Worm (Caenorhabditis elegans) whole organism, dauer: ENCODE data around the gene oac-24.

ENCODE experiments used
- unc-62 ChIP-seq: sonication (generic microtip); optimal IDR thresholded peaks from 2 replicates; lab custom pipeline; 2017; ENCODE audit warnings: missing biosample characterization, missing genetic modification reagents, missing genetic modification characterization

The oac-24 gene

DNA sequence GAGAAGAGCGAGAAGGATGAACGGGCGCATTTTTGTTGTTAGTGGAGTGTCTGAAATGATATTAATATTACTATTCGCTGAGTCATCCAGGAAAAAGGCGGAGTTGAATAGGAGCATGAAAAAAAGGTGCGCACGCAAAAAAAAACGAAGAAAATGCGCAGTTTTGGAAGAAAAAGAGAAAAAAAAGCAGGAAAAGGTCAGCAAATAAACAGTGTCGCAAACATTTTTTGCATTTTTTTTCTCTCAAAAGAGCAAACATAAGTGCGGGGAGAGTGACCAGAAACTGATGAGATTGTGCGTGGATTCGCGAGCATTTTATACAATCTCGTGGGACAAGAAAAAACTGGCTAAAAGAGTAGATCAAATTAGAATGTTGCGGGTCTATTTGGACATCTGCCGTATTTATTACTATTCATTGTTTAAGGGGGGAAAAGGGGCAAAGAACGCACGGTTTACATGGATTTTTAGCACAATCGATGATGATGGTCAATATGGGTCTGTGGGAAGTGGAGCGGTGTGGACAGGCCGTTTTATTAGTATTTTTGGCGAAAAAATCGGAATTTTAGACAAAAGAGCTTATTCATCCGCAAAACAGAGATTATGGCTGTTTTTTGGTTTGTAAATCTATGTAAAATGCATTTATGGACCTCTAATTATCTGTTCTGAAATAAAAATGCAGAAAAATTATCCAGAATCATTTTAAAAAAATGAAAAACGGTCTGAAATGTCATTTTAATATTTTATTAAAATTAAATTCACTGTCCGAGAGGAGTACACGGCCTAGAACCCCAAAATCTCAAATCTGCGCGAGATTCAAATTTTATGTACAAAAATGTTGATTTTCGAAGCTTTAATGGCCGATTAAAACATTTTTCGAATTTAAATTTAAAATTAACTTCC, 17.9 kb upstream of the oac-24 start, which contains the start of gene cpg-8:
TSS of gene cpg-8 (minus strand) at position 51 of the 900 bp plus-strand sequence.
- TF ChIP-seq unc-62 = no peak

DNA sequence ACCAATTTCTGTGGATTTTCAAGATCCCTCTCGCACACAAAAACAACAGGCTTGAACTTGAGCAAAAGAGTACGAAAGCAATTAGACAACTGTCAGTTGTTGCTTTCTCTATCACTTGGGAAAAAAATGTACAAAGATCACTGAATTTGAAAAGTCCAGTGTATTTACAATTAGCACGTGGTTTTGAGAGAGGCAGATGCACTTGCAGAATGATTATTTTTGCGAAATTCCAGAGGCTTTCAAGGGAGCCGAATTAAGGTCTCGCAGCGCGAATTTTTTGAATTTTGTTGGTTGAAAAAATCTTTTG, 17.3 kb upstream of the oac-24 start:
- no peak for TF ChIP-seq unc-62

DNA sequence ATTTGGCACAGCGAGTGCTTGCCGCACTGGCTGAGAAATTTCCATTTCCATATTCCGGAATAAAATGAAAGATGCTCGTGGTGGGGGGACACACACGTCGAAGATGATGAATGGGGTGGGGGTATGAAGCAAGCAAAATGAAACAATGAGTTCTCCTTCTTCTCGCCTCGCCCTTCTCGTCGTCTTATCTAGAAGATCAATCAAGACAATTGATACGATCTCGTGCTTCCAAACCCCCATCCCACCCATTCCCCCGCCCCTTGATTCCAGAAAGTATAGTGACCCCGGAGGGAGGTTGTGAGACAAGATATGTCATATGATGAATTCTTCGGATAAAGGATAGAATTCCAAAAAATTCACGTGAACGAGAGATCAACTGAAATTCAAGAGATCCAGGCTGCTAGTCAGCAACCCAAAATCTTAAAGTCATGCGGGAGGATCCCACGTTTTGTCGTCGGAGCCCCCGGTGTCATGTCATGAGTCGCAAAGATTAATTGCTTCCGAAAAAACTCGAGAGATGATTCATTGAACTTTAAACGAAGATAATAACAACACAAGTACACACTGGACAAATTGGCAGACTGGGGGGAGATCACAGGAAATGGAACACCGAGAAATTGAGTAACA, 16.0 kb upstream of the oac-24 start:
- TF ChIP-seq unc-62 = no peak

DNA sequence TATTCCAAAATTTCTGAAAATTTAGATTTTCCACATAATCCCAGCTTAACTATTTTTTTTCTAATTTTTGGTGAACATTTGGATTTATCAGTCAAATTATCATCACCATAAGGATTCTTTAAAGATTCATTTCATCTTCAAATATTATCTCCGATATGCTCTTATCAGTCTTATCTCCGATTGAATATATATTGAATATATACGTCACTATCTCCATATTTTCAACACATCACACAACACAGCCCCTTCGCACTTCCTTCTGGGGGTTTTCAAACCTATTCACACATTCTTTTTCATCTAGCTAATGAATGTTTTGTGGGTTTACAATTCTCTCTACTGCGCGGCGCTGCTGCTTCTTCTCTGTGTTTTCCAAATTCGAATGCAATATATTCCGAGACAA, 11.9 kb upstream of the oac-24 start:
- no peak for TF ChIP-seq unc-62

DNA sequence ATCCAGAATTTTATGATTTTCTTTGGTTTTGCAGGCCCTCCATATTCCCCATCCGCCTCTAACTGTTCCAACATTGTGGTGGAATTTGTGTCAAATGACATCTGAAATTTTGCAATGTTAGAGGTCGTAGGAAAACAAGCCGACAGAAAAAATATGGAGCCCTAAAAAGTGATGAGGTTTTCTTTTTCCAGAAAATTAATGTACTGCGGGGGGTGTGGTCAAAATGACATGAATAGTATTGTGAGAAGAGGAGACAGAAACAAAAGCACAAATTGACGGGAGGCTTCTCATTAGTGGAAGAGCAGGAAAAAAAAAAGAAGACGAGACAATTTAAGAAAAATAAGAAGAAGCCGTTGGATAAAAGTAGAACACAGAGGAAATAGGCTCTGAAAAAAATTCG, 10.4 kb upstream of the oac-24 start, which contains the start of gene ZC266.1:
TSS of gene ZC266.1 (minus strand) at position 101 of the 400 bp plus-strand sequence.
- TF ChIP-seq unc-62 = no peak

DNA sequence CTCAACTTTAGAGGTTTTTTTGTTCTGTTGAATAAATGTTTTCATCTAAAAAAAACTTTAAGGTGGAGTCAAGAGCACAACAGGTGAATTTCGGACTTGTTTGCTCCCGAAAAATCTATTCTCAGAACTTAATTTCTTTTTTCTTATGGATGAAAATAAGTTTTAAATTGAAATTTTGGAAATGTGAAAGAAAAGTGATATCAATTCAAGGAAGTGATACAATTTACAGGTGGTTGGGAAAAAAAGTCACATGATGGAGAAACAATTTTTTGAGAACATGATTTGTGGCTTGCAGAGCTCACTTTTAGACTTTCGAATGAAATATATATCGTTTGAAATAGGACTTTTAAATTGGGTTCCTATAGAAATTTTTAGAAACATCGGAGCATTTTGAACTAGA, 2.9 kb upstream of the oac-24 start:
- TF ChIP-seq unc-62 = no peak

DNA sequence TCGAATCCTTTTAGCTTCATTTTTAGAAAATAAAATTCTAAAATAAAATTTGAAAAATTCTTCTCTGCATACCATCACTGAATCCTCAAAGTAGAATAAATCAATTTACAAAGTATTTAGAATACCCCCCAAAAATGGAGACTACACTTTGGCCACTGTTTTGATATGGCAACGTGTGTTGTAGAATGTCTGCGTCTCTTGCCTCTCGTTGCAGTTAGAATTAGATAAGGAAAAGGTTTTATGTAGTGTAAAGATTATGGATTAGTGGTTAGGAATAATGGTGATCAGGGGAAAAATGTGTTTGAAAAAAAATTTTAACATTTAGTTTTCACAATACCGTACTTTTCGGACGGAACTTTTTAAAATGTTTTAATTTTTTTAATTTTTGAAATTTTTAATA, 9.4 kb downstream of the oac-24 start, which contains the start of gene prx-6:
TSS of gene prx-6 (minus strand) at position 129 of the 400 bp plus-strand sequence.
- TF ChIP-seq unc-62 = no peak

DNA sequence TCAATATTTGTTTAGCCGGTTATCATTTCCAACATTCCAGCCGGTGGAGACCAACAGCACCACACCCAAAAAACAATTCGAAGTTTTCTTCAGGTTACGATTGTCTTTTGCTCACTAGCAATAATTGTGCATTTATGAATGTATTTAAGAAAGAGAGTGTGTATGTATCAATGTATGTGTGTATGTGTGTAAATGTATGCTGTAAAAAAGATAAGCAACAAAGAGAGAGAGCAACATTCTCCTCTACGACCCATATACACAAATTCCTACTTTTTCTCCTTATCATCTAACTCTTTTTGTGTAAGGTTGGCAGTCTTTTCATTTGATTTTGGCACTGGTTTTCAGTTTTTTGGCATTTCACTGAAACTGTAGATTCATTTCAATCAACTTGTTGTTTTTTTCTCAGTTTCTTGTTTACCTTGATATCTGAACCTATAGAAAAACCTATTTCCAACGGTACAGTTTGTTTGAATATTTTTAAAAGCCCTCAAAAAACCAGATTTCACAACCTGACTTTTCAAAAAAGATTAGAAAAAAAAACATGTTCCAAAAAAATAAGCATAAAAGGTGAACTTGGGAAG, 10.4 kb downstream of the oac-24 start:
- no peak for TF ChIP-seq unc-62

DNA sequence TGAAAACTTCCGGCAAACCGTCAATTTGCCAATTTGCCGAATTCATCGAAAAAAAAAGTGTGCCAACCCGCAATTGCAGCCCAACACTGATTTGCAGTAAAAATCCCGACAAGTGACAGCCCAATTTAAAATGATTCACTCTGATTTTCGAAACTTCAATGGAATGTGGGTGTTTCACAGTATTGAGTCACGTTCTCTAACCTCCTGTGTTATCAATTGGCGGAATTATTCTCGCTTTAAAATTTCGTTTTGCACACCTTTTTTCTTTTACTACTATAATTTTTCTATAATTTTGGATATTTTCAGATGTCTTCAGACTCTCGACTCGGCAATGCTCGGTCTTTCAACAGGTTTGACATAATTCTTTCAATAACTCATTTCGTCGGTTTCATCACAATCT, 11.8 kb downstream of the oac-24 start, which contains the start of gene F39G3.5:
TSS of gene F39G3.5 (plus strand) at position 301 of the 400 bp plus-strand sequence.
- no peak for TF ChIP-seq unc-62

DNA sequence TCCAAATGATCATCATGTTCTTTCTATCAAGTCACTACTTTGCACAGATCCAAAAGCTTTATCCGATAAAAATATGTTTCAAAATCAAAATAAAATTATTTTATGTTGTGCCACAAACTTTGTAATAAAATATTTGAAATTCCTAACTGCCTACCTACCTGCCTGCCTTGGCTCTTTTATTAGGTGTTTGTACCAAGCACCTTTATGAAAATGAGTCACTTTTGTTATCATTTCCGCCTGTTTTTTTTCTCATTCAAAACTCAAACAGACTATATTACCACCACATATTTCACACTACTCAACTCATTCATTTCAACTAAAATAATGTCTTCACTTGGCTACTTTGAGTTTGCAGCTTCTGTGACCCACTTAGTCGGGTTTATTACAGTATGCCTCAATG, 13.9 kb downstream of the oac-24 start, which contains the start of gene F39G3.4:
TSS of gene F39G3.4 (plus strand) at position 301 of the 400 bp plus-strand sequence.
- no peak for TF ChIP-seq unc-62

DNA sequence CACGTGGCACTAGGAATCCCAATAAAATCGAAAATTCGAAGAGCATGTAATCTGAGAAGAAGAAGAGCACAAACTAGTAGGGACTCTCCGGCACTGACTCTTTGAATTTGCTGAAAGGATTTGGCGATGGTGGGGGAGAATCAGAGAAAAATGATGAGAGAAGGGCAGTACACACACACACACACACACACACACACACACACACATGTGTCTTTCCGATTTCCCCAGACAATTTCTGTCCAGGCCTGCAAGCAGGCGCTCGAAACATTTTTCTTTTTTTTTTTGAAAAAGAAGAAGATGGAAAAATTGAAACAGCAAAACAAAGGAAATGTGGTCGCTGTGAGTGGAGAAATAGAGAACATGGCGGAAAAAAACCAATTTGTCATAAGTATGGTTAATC, 19.5 kb downstream of the oac-24 start, which contains the start of gene tig-2:
TSS of gene tig-2 (minus strand) at position 87 of the 400 bp plus-strand sequence.
- TF ChIP-seq unc-62 = no peak

DNA sequence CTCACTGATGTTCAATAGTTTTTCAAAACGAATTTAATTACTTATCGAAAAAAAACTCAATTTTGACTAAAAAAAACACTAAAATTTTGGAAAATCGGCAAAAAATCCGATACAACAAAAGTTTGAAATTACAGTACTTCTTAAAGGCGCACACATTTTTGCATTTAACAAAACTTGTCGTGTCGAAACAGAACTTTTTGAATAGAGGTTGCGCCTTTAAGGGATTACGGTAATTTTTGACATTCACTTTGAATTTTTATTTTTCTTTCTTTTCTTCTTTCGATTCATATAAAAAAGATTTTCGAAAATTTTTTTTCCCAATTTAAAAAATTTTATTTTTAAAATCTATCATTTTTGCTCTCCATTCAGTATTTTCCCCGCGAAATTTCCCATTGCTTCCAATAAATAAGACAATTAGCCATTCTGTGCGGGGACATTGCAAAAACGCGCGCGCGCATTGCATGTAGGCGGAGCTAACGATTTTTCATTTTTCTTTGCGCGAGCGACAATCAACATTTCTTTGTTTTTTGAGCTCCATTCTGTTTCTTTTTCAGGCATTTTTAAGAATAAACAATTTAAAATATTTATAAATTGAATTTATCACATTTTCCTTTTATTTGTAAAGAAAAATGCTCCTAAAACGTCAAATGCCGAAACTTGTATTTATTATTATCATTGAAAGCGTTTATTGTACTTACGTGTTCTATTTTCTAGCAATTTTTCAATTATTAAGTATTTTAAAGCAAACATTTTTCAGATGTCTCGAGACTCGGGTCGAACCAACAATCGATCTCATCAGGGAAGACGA, 20.8 kb downstream of the oac-24 start, which contains the start of gene F39G3.3:
TSS of gene F39G3.3 (plus strand) at position 758 of the 808 bp plus-strand sequence.
- TF ChIP-seq unc-62 = no peak

DNA sequence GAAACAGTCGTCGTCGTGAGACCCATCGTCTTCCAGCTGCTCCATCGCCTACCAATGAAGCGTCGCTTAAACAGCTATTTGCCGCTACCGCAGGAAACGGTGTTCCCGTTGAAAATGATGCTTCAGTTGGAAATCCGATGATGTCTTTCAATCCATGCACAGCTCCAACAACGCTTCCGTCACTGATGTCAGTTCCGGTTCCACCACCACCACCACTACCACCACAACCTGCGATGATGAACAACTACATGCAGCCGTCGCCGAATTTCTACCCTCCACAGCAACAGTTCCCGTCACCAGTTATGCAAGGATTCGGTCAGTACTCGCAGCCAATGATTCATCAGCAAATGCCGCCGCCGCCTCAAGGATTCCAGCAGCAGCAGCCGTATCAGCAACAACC, 23.4 kb downstream of the oac-24 start:
- TF ChIP-seq unc-62 = no peak

DNA sequence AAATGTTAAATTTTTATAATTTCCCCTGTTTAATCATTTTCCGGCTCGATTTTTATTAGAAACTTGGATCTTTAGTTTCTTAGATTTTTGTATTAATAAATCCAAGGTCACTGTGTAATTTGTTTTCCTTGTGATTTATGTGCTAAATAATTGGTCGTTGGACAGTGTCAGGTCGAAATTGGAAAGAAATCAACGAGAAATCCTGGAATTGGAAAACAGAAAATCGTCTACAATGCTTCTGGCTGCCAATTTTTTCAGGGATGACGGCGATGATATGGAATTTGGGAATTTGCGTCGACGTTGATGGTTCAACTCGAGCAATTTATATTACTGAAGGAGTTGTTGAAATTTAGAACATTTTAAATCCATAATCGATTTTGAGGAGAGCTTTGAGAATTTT, 24.0 kb downstream of the oac-24 start:
- TF ChIP-seq unc-62 = no peak

DNA sequence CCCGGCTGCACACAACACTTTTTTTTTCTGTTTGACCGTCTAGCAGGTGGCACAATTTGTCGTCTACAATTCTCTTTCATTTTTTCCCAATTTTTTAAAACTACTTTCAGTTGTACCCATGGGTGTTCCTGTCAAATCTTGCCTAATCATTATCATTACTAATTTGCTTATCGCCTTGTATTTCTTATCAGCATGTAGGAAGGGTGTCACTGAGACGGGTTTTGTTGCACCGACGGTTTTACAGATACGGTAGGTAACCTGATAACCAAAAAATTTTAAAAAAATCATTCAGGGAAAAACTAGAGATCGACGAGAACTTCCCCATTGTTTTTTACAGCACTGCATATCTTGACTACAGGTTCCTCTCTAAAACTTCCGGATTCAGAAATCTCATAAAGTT, 27.2 kb downstream of the oac-24 start, which contains the start of gene F39G3.2:
TSS of gene F39G3.2 (plus strand) at position 105 of the 400 bp plus-strand sequence.
- TF ChIP-seq unc-62 = no peak

DNA sequence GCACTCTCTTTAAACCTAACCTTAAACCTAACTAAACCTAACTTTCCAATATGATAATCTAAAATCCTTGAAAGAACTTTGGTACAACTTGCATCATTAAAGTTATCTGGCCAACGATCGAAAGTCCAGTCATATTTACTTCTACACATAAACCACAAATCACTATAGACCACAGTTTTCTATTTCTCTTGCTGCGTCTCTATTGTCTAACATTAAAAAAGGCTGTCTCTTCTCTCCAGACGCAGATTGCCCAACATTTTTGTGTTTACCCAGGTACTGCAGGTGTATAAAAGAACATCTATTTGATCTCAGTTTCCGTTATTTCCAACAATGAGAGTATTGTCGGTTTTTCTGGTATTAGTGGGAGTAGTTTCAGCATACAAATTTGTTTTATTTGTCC, 31.6 kb downstream of the oac-24 start, which contains the start of gene ugt-61:
TSS of gene ugt-61 (plus strand) at position 233 of the 400 bp plus-strand sequence.
- no peak for TF ChIP-seq unc-62
